Worm (Caenorhabditis elegans): ENCODE measurements around the gene K05F1.6.

ce11 chrII:5742767-5743166 is 39.6 kb upstream of the K05F1.6 start:
- TF ChIP-seq mdl-1 (tag; optimal IDR thresholded peaks at IDR 0.05) (no peak), elt-2 (tag; optimal IDR thresholded peaks at IDR 0.05) (peak; percentile 73), pha-4 (tag; optimal IDR thresholded peaks at IDR 0.05) (no peak), mml-1 (tag; optimal IDR thresholded peaks at IDR 0.05) (no peak), hmg-11 (tag; optimal IDR thresholded peaks at IDR 0.05) (no peak)
